Worm (Caenorhabditis elegans): ENCODE results near the gene C25H3.10.

DNA sequence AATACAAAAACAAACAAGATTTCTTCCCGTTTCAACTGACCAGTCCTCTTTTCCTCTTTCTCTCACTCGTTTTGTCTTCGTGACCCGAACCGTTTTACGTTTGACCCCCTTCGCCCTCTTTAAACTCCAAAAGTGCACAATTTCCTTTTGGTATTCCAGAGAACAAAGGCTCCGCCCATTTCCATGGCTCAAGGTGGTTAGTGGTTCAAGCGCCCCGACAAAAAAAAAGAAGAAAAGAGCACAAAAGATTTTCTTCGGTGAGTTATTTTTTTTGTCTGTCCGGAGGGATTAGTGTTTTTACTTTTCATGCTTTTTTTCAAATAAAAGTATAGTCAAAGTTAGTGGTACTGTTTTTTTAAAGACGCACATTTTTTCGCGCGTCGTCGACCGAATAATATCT is 8.8 kb upstream of the C25H3.10 start, which contains the start of gene osta-2:
- TF ChIP-seq efl-3 (GFP tag; optimal IDR thresholded peaks at IDR 0.05) = no peak
- TF ChIP-seq nhr-237 (tag; optimal IDR thresholded peaks at IDR 0.05) = no peak
- no peak for TF ChIP-seq lin-39 (tag; optimal IDR thresholded peaks at IDR 0.05)
- no peak for TF ChIP-seq jun-1 (tag; optimal IDR thresholded peaks at IDR 0.05)
- TF ChIP-seq nhr-84 (tag; optimal IDR thresholded peaks at IDR 0.05) = no peak
- TF ChIP-seq ztf-4 (tag; optimal IDR thresholded peaks at IDR 0.05) = no peak
- TF ChIP-seq fkh-10 (GFP tag; optimal IDR thresholded peaks at IDR 0.05) = no peak
- no peak for TF ChIP-seq lsy-2 (tag; optimal IDR thresholded peaks at IDR 0.05)
- TF ChIP-seq ceh-82 (tag; optimal IDR thresholded peaks at IDR 0.05) = no peak
- no peak for TF ChIP-seq nhr-28 (tag; optimal IDR thresholded peaks at IDR 0.05)

Data from whole organism, L1 larva.